Worm (Caenorhabditis elegans): ENCODE results near the gene asns-2.
"Not testable (repeated sequence)": the region's sequence is repeated elsewhere in the genome, so short reads cannot be mapped to it uniquely, and the experiment has no call there.

asns-2 gene

ce11 chrX:8739373-8739772 lies 11.4 kb downstream of the asns-2 start, which contains the start of gene M02D8.2:
TSS of gene M02D8.2 (plus strand) at chrX:8739673.
- no peak for TF ChIP-seq Y116A8C.19 (tag; optimal IDR thresholded peaks at IDR 0.05; ENCODE audit: borderline replicate concordance)
- no peak for TF ChIP-seq zag-1 (tag; optimal IDR thresholded peaks at IDR 0.05)
- no peak for TF ChIP-seq nhr-11 (tag; optimal IDR thresholded peaks at IDR 0.05)
- no peak for TF ChIP-seq snpc-4 (tag; optimal IDR thresholded peaks at IDR 0.05)
- no peak for TF ChIP-seq mab-9 (GFP tag; IDR thresholded peaks at IDR 0.05)
- TF ChIP-seq tbx-2 (tag; optimal IDR thresholded peaks at IDR 0.05), result no peak
- no peak for TF ChIP-seq nhr-20 (tag; optimal IDR thresholded peaks at IDR 0.05)

DNA sequence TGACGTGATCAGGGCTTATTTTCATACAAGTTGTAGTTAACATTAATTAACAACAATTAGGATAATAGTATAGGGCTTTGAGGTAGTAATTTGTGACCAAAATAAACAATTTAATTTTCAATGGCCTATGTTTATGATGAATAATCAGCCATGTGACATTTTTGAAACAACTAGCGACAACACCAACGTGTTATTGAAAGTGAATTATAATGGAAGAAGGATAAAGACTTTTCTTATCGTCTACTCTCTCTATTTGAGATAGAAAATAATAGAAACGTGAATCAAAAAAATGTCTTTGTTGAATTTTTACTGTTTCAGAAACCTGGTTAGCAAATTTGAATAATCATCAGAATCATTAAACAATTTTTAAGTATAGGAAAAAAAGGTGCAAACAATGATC lies 12.9 kb downstream of the asns-2 start:
- TF ChIP-seq ama-1 (optimal IDR thresholded peaks at IDR 0.05) (no peak), blmp-1 (tag; optimal IDR thresholded peaks at IDR 0.05) (peak; percentile 68), nhr-85 (tag) (peak; percentile 58), ztf-11 (tag; optimal IDR thresholded peaks at IDR 0.05) (no peak), zip-4 (GFP tag; optimal IDR thresholded peaks at IDR 0.05) (no peak)

DNA sequence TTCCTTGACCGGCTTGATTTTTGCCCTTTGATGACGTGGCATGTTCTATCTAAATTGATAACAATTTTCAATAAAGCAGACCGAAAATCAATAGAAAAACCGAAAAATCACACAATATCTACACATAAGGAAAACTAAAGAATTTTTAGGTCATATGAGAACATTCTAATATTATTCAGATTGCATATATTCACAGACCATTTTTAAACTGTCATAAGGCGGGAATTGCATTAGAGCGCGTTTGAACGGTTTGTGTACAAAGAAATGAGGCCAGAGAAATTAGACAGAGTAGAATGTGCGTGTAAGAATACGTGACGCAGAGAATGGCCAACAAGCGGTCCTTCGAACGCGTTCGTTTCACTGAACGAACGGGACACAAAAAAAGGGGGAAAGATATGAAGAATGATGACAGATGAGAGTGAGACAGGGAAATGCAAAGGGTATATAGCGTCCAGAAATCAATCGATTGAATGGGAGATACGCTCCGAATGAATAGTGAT lies 13.7 kb downstream of the asns-2 start, which contains the start of gene M02D8.3:
Gene M02D8.3 (minus strand): TSS at position 51 of the 500 bp plus-strand sequence.
- TF ChIP-seq Y116A8C.19 (tag; optimal IDR thresholded peaks at IDR 0.05; ENCODE audit: borderline replicate concordance) (no peak), lsy-2 (tag; optimal IDR thresholded peaks at IDR 0.05) (peak in 1 of 2 experiments; percentile 43), xbp-1 (tag; optimal IDR thresholded peaks at IDR 0.05) (peak; percentile 7), nhr-20 (tag; optimal IDR thresholded peaks at IDR 0.05) (peak; percentile 31), mep-1 (tag; optimal IDR thresholded peaks at IDR 0.05) (peak; percentile 21), dpl-1 (GFP tag; optimal IDR thresholded peaks at IDR 0.05) (peak; percentile 60 to 78 (median 68)), lin-14 (GFP tag; optimal IDR thresholded peaks at IDR 0.05) (peak; percentile 80), C16A3.4 (tag; optimal IDR thresholded peaks at IDR 0.05) (peak; percentile 29), blmp-1 (tag; optimal IDR thresholded peaks at IDR 0.05) (peak; percentile 64), efl-1 (optimal IDR thresholded peaks at IDR 0.05) (peak; percentile 44 to 63), efl-1 (GFP tag; optimal IDR thresholded peaks at IDR 0.05 in 1 of 2) (peak; percentile 67 to 84), lin-13 (GFP tag; optimal IDR thresholded peaks at IDR 0.05) (no peak), skn-1 (tag; optimal IDR thresholded peaks at IDR 0.05) (peak; percentile 25), snu-23 (GFP tag; optimal IDR thresholded peaks at IDR 0.05) (peak; percentile 28), lir-3 (tag; optimal IDR thresholded peaks at IDR 0.05; ENCODE audit: poor library complexity) (no peak), nhr-76 (tag; optimal IDR thresholded peaks at IDR 0.05) (no peak), nhr-71 (tag; optimal IDR thresholded peaks at IDR 0.05) (peak; percentile 9), nhr-77 (tag; optimal IDR thresholded peaks at IDR 0.05) (no peak), elt-3 (tag; optimal IDR thresholded peaks at IDR 0.05) (no peak), grh-1 (GFP tag; IDR thresholded peaks at IDR 0.05) (no peak), fos-1 (tag; optimal IDR thresholded peaks at IDR 0.05) (no peak), lin-35 (GFP tag; optimal IDR thresholded peaks at IDR 0.05) (peak; percentile 21 to 82)

ce11 chrX:8731822-8732221 lies 18.9 kb downstream of the asns-2 start, which contains the start of gene M02D8.6:
TSS of gene M02D8.6 (minus strand) at chrX:8731922.
- not testable (repeated sequence) for TF ChIP-seq elt-3, aly-2, lsy-2 (tag; optimal IDR thresholded peaks at IDR 0.05)

DNA sequence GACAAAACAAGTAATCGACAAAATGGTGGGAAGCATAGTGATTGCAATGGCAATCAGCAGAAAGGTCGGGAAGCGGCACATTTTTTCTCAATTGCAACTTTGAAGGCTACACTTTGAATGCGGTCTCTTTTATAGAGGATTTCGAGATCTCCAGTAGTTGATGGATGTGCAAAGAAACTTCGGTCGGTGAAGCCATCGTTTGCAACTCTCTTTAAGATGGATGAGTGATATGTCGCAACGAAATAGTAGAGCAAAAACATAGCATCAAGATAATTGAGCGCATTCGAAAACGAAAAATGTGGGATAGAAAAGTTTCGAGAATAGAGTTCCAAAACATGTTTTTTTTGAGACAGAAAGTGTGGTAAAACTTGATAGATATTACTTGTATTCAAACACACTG lies 23.4 kb downstream of the asns-2 start, which contains the start of gene EGAP4.1:
Gene EGAP4.1 (minus strand): TSS at position 101 of the 400 bp plus-strand sequence.
- TF ChIP-seq fkh-4 (tag; optimal IDR thresholded peaks at IDR 0.05; ENCODE audit: borderline replicate concordance) (no peak), sup-37 (GFP tag; optimal IDR thresholded peaks at IDR 0.05) (no peak), ztf-4 (tag; optimal IDR thresholded peaks at IDR 0.05) (no peak), nhr-28 (tag; optimal IDR thresholded peaks at IDR 0.05) (no peak), egl-27 (tag; optimal IDR thresholded peaks at IDR 0.05) (no peak), fos-1 (tag; optimal IDR thresholded peaks at IDR 0.05) (no peak), hlh-17 (GFP tag; optimal IDR thresholded peaks at IDR 0.05; ENCODE audit: borderline replicate concordance) (no peak), C34B4.2 (tag; optimal IDR thresholded peaks at IDR 0.05) (no peak), zag-1 (tag; optimal IDR thresholded peaks at IDR 0.05) (no peak), rnt-1 (tag; optimal IDR thresholded peaks at IDR 0.05) (peak; percentile 50), sptf-1 (tag; optimal IDR thresholded peaks at IDR 0.05) (no peak), pag-3 (tag; optimal IDR thresholded peaks at IDR 0.05; ENCODE audit: borderline replicate concordance, insufficient read depth) (no peak), snpc-4 (tag; optimal IDR thresholded peaks at IDR 0.05) (no peak), dsc-1 (tag; optimal IDR thresholded peaks at IDR 0.05) (no peak), snu-23 (GFP tag; optimal IDR thresholded peaks at IDR 0.05) (peak; percentile 2), F16B12.6 (tag; optimal IDR thresholded peaks at IDR 0.05) (no peak), hlh-4 (tag; optimal IDR thresholded peaks at IDR 0.05) (no peak), ceh-90 (tag; optimal IDR thresholded peaks at IDR 0.05) (no peak)
